Fruit fly (Drosophila melanogaster) whole organism, wandering third instar larva: ENCODE data around the gene CG10466.

Source experiments
- Abd-B ChIP-seq: fragments of >200 bp; optimal IDR thresholded peaks from 2 replicates; lab custom pipeline; 2017; ENCODE audit warnings: missing biosample characterization, missing genetic modification characterization
- CG32264 ChIP-seq: fragments of 200-800 bp; sonication (Bioruptor generic); optimal IDR thresholded peaks from 2 replicates; lab custom pipeline; 2016; ENCODE audit warnings: missing biosample characterization, missing genetic modification characterization
- CG9705 ChIP-seq: fragments of 200-800 bp; sonication (Bioruptor generic); optimal IDR thresholded peaks from 2 replicates; lab custom pipeline; 2018; ENCODE audit warnings: missing biosample characterization, mild to moderate bottlenecking, missing genetic modification characterization
- CrebA ChIP-seq: fragments of 200-800 bp; sonication (Bioruptor generic); optimal IDR thresholded peaks from 2 replicates; lab custom pipeline; 2016; ENCODE audit warnings: missing biosample characterization, mild to moderate bottlenecking, missing genetic modification characterization, borderline replicate concordance
- Dfd ChIP-seq: fragments of >200 bp; optimal IDR thresholded peaks from 2 replicates; lab custom pipeline; 2017; ENCODE audit warnings: missing biosample characterization, missing genetic modification characterization
- Dif ChIP-seq: fragments of 200-275, 200-300 bp; sonication (Bioruptor generic); optimal IDR thresholded peaks from 2 replicates; lab custom pipeline; 2018; ENCODE audit warnings: missing biosample characterization, missing genetic modification characterization; ENCODE audit not compliant: partially characterized antibody
- GATAd ChIP-seq: sonication (Bioruptor generic); optimal IDR thresholded peaks from 2 replicates; lab custom pipeline; 2016; ENCODE audit warnings: missing biosample characterization, missing genetic modification characterization
- HLH106 ChIP-seq: fragments of 200-800 bp; optimal IDR thresholded peaks from 3 replicates; lab custom pipeline; 2019; ENCODE audit warnings: missing biosample characterization, mild to moderate bottlenecking, missing genetic modification characterization, moderate library complexity
- Hnf4 ChIP-seq: fragments of 200-800 bp; sonication (Bioruptor generic); optimal IDR thresholded peaks from 2 replicates; lab custom pipeline; 2016; ENCODE audit warnings: missing biosample characterization, mild to moderate bottlenecking, missing genetic modification characterization
- Hr78 ChIP-seq: fragments of >200 bp; optimal IDR thresholded peaks from 2 replicates; lab custom pipeline; 2017; ENCODE audit warnings: missing biosample characterization, missing genetic modification characterization
- Hr83 ChIP-seq: fragments of 200-300 bp; sonication (Bioruptor generic); optimal IDR thresholded peaks from 2 replicates; lab custom pipeline; 2016; ENCODE audit warnings: missing biosample characterization, mild to moderate bottlenecking, missing genetic modification characterization, moderate library complexity; ENCODE audit not compliant: poor library complexity, severe bottlenecking
- Jra ChIP-seq: sonication (Bioruptor generic); optimal IDR thresholded peaks from 2 replicates; lab custom pipeline; 2016; ENCODE audit warnings: missing biosample characterization, missing genetic modification characterization
- Mio ChIP-seq: sonication (Bioruptor generic); optimal IDR thresholded peaks from 2 replicates; lab custom pipeline; 2016; ENCODE audit warnings: missing biosample characterization, missing genetic modification characterization
- Myc ChIP-seq: fragments of >200 bp; optimal IDR thresholded peaks from 2 replicates; lab custom pipeline; 2017
- OdsH ChIP-seq: fragments of 200-800 bp; sonication (Bioruptor generic); optimal IDR thresholded peaks from 2 replicates; lab custom pipeline; 2016; ENCODE audit warnings: missing biosample characterization, mild to moderate bottlenecking, missing genetic modification characterization
- Rel ChIP-seq, 2 experiments: fragments of 200-800 bp; sonication (Bioruptor generic) in 1 of 2; optimal IDR thresholded peaks; 2 replicates in 1 of 2; 3 replicates in 1 of 2; lab custom pipeline; 2016 to 2019; ENCODE audit warnings: mild to moderate bottlenecking in 2 of 2, missing biosample characterization in 2 of 2, missing genetic modification characterization in 2 of 2, moderate library complexity in 1 of 2
- Vsx2 ChIP-seq: fragments of 200-300, 225-300 bp; sonication (Bioruptor generic); optimal IDR thresholded peaks from 2 replicates; lab custom pipeline; 2018; ENCODE audit warnings: missing biosample characterization, missing genetic modification characterization; ENCODE audit not compliant: partially characterized antibody
- br ChIP-seq: fragments of 200-800 bp; sonication (Bioruptor generic); optimal IDR thresholded peaks from 2 replicates; lab custom pipeline; 2016; ENCODE audit warnings: missing biosample characterization, missing genetic modification characterization
- brk ChIP-seq: fragments of 200-800 bp; sonication (Bioruptor generic); optimal IDR thresholded peaks from 2 replicates; lab custom pipeline; 2016; ENCODE audit warnings: missing biosample characterization, mild to moderate bottlenecking, missing genetic modification characterization
- dl ChIP-seq, 2 experiments: fragments of 175-275, 200-275 bp in 1 of 2; fragments of 200-275 bp in 1 of 2; sonication (Bioruptor generic); optimal IDR thresholded peaks; lab custom pipeline; 2018; ENCODE audit warnings: mild to moderate bottlenecking in 2 of 2, missing biosample characterization in 2 of 2, missing genetic modification characterization in 2 of 2, moderate library complexity in 2 of 2; ENCODE audit not compliant: partially characterized antibody in 2 of 2, insufficient read depth in 1 of 2
- dmrt93B ChIP-seq: fragments of 200-800 bp; sonication (Bioruptor generic); optimal IDR thresholded peaks from 2 replicates; lab custom pipeline; 2018; ENCODE audit warnings: missing biosample characterization, mild to moderate bottlenecking, missing genetic modification characterization
- dsf ChIP-seq: sonication (Bioruptor generic); optimal IDR thresholded peaks from 2 replicates; lab custom pipeline; 2016; ENCODE audit warnings: missing biosample characterization, missing genetic modification characterization, borderline replicate concordance
- ey ChIP-seq: fragments of 200-800 bp; sonication (Bioruptor generic); optimal IDR thresholded peaks from 2 replicates; lab custom pipeline; 2016; ENCODE audit warnings: missing biosample characterization, missing genetic modification characterization
- foxo ChIP-seq, 2 experiments: fragments of 200-800 bp; sonication (Bioruptor generic); optimal IDR thresholded peaks; 2 replicates in 1 of 2; 3 replicates in 1 of 2; lab custom pipeline; 2016 to 2017; ENCODE audit warnings: missing biosample characterization in 2 of 2, missing genetic modification characterization in 2 of 2
- fru ChIP-seq: fragments of 200-800 bp; sonication (Bioruptor generic); optimal IDR thresholded peaks from 3 replicates; lab custom pipeline; 2016; ENCODE audit warnings: missing biosample characterization, mild to moderate bottlenecking, missing genetic modification characterization
- h ChIP-seq: fragments of 200-800 bp; sonication (Bioruptor generic); optimal IDR thresholded peaks from 3 replicates; lab custom pipeline; 2016; ENCODE audit warnings: missing biosample characterization, mild to moderate bottlenecking, missing genetic modification characterization
- jim ChIP-seq: fragments of 175-275, 200-325 bp; sonication (Bioruptor generic); optimal IDR thresholded peaks from 2 replicates; lab custom pipeline; 2016; ENCODE audit warnings: missing biosample characterization, mild to moderate bottlenecking, missing genetic modification characterization
- pan ChIP-seq: fragments of >200 bp; optimal IDR thresholded peaks from 2 replicates; lab custom pipeline; 2017
- psq ChIP-seq: fragments of 200-800 bp; sonication (Bioruptor generic); optimal IDR thresholded peaks from 3 replicates; lab custom pipeline; 2017; ENCODE audit warnings: missing biosample characterization, mild to moderate bottlenecking, missing genetic modification characterization, moderate library complexity
- rgr ChIP-seq: fragments of 200-800 bp; sonication (Bioruptor generic); optimal IDR thresholded peaks from 3 replicates; lab custom pipeline; 2016; ENCODE audit warnings: missing biosample characterization, mild to moderate bottlenecking, missing genetic modification characterization
- sv ChIP-seq: fragments of 200-800 bp; sonication (Bioruptor generic); optimal IDR thresholded peaks from 3 replicates; lab custom pipeline; 2016; ENCODE audit warnings: missing biosample characterization, missing genetic modification characterization
- tai ChIP-seq: sonication (Bioruptor generic); optimal IDR thresholded peaks from 2 replicates; lab custom pipeline; 2016; ENCODE audit warnings: missing biosample characterization, missing genetic modification characterization
- usp ChIP-seq: fragments of >200 bp; optimal IDR thresholded peaks from 2 replicates; lab custom pipeline; 2017; ENCODE audit warnings: missing biosample characterization, missing genetic modification characterization
- woc ChIP-seq: sonication (Bioruptor generic); optimal IDR thresholded peaks from 2 replicates; lab custom pipeline; 2016; ENCODE audit warnings: missing biosample characterization, mild to moderate bottlenecking, missing genetic modification characterization

The CG10466 gene

dm6 chr2L:19814432-19814831, 22.5 kb downstream of the CG10466 start, which contains the start of gene CG13962:
TSS of gene CG13962 (minus strand) at chr2L:19814532.
- TF ChIP-seq GATAd (GFP tag; lab: Kevin White, UChicago) (no peak), Jra (no peak), brk (GFP tag; lab: Kevin White, UChicago) (no peak), HLH106 (no peak), Mio (GFP tag; lab: Kevin White, UChicago) (no peak), Hr83 (GFP tag; lab: Kevin White, UChicago) (no peak), jim (GFP tag; lab: Kevin White, UChicago) (no peak), CG9705 (GFP tag; lab: Kevin White, UChicago) (no peak), CG32264 (GFP tag; lab: Kevin White, UChicago) (no peak), ey (no peak)

dm6 chr2L:19817147-19817546, 25.2 kb downstream of the CG10466 start:
- no peak for TF ChIP-seq dmrt93B (GFP tag; lab: Kevin White, UChicago)
- no peak for TF ChIP-seq Dfd (GFP tag; lab: Kevin White, UChicago)
- no peak for TF ChIP-seq Vsx2 (GFP tag; lab: Kevin White, UChicago)
- no peak for TF ChIP-seq Rel (GFP tag; optimal IDR thresholded peaks at IDR 0.05; lab: Kevin White, UChicago)
- TF ChIP-seq Rel (tag; optimal IDR thresholded peaks at IDR 0.05; lab: Kevin White, UChicago), result no peak
- TF ChIP-seq dsf (GFP tag; lab: Kevin White, UChicago), result no peak
- TF ChIP-seq psq (GFP tag; lab: Kevin White, UChicago), result no peak
- no peak for TF ChIP-seq CrebA (GFP tag; lab: Kevin White, UChicago)
- no peak for TF ChIP-seq Dif (GFP tag; lab: Kevin White, UChicago)
- TF ChIP-seq tai (GFP tag; lab: Kevin White, UChicago), result peak; percentile 7
- TF ChIP-seq fru (GFP tag; lab: Kevin White, UChicago), result no peak
- TF ChIP-seq jim (GFP tag; lab: Kevin White, UChicago), result no peak
- TF ChIP-seq usp (GFP tag; lab: Kevin White, UChicago), result no peak
- peak; percentile 85 for TF ChIP-seq Myc
- no peak for TF ChIP-seq sv
- no peak for TF ChIP-seq h
- TF ChIP-seq foxo (GFP tag; optimal IDR thresholded peaks at IDR 0.05; lab: Kevin White, UChicago), result no peak
- TF ChIP-seq dl (GFP tag; optimal IDR thresholded peaks at IDR 0.05; lab: Kevin White, UChicago; ENCODE audit: insufficient read depth in 1 of 2, partially characterized antibody in 2 of 2), result no peak
- peak; percentile 19 for TF ChIP-seq CG9705 (GFP tag; lab: Kevin White, UChicago)

dm6 chr2L:19819896-19820295, 28.0 kb downstream of the CG10466 start:
- no peak for TF ChIP-seq Hnf4
- TF ChIP-seq rgr (GFP tag; lab: Kevin White, UChicago), result no peak
- no peak for TF ChIP-seq CrebA (GFP tag; lab: Kevin White, UChicago)
- no peak for TF ChIP-seq Rel (GFP tag; optimal IDR thresholded peaks at IDR 0.05; lab: Kevin White, UChicago)
- no peak for TF ChIP-seq Rel (tag; optimal IDR thresholded peaks at IDR 0.05; lab: Kevin White, UChicago)
- TF ChIP-seq fru (GFP tag; lab: Kevin White, UChicago), result no peak
- TF ChIP-seq HLH106, result no peak
- TF ChIP-seq CG9705 (GFP tag; lab: Kevin White, UChicago), result no peak
- no peak for TF ChIP-seq Myc
- TF ChIP-seq br, result no peak
- no peak for TF ChIP-seq woc (GFP tag; lab: Kevin White, UChicago)
- TF ChIP-seq OdsH (GFP tag; lab: Kevin White, UChicago), result no peak
- TF ChIP-seq Vsx2 (GFP tag; lab: Kevin White, UChicago), result no peak
- TF ChIP-seq CG32264 (GFP tag; lab: Kevin White, UChicago), result no peak

- no peak for TF ChIP-seq Hr78 (GFP tag; lab: Kevin White, UChicago)
- no peak for TF ChIP-seq jim (GFP tag; lab: Kevin White, UChicago)
- no peak for TF ChIP-seq Abd-B (GFP tag; lab: Kevin White, UChicago)
- no peak for TF ChIP-seq Dfd (GFP tag; lab: Kevin White, UChicago)
- TF ChIP-seq Hnf4, result no peak
- TF ChIP-seq psq (GFP tag; lab: Kevin White, UChicago), result no peak
- no peak for TF ChIP-seq Dif (GFP tag; lab: Kevin White, UChicago)
- no peak for TF ChIP-seq Hr83 (GFP tag; lab: Kevin White, UChicago)
- TF ChIP-seq Vsx2 (GFP tag; lab: Kevin White, UChicago), result no peak
- TF ChIP-seq CG9705 (GFP tag; lab: Kevin White, UChicago), result no peak
- TF ChIP-seq fru (GFP tag; lab: Kevin White, UChicago), result no peak
- no peak for TF ChIP-seq Jra
- no peak for TF ChIP-seq pan (lab: Kevin White, UChicago)
Observed at dm6 chr2L:19824290-19824689, 32.4 kb downstream of the CG10466 start.
